Comparison of ENCODE assay signal across 3 fruit fly cellular contexts in genomic region chrX:5995951-5996350, dm6.
TF ChIP-seq lines count a peak whose summit lies in the region.

No protein-coding gene starts in this region.

- no peak for TF ChIP-seq CTCF in whole organism, embryonic (GFP tag; optimal IDR thresholded peaks at IDR 0.05; lab: Kevin White, UChicago)

TF ChIP-seq in whole organism, embryonic, 481 proteins besides CTCF, POLR2A, EP300 and RAD21 (continues in another document):
- TF ChIP-seq BtbVII (GFP tag; optimal IDR thresholded peaks at IDR 0.05; lab: Kevin White, UChicago) (no peak), trh (GFP tag; optimal IDR thresholded peaks at IDR 0.05; lab: Kevin White, UChicago) (no peak), Hmr (GFP tag; optimal IDR thresholded peaks at IDR 0.05; lab: Kevin White, UChicago) (no peak), grn (GFP tag; optimal IDR thresholded peaks at IDR 0.05; lab: Kevin White, UChicago) (no peak), chm (GFP tag; IDR thresholded peaks at IDR 0.05; lab: Robert Waterston, UW) (no peak), vfl (GFP tag; optimal IDR thresholded peaks at IDR 0.05; lab: Kevin White, UChicago) (no peak), YL-1 (GFP tag; optimal IDR thresholded peaks at IDR 0.05; lab: Kevin White, UChicago) (no peak), Bgb (GFP tag; IDR thresholded peaks at IDR 0.05; lab: Robert Waterston, UW; ENCODE audit: partially characterized antibody) (no peak), Atf6 (GFP tag; IDR thresholded peaks at IDR 0.05; lab: Robert Waterston, UW) (no peak), stc (GFP tag; IDR thresholded peaks at IDR 0.05; lab: Robert Waterston, UW) (no peak), CG34224 (GFP tag; IDR thresholded peaks at IDR 0.05; lab: Robert Waterston, UW; ENCODE audit: partially characterized antibody) (no peak), toy (GFP tag; IDR thresholded peaks at IDR 0.05; lab: Robert Waterston, UW) (no peak), tll (GFP tag; optimal IDR thresholded peaks at IDR 0.05; lab: Kevin White, UChicago) (no peak), gsb-n (tag; optimal IDR thresholded peaks at IDR 0.05; lab: Kevin White, UChicago) (no peak), chif (GFP tag; optimal IDR thresholded peaks at IDR 0.05; lab: Kevin White, UChicago) (peak in 1 of 2 experiments; percentile 40), PHDP (tag; optimal IDR thresholded peaks at IDR 0.05; lab: Kevin White, UChicago) (no peak), slbo (GFP tag; IDR thresholded peaks at IDR 0.05; lab: Robert Waterston, UW) (0 out of 2 replicates have a peak, but pooled peaks have one; percentile 29), Fer2 (tag; optimal IDR thresholded peaks at IDR 0.05; lab: Kevin White, UChicago) (no peak), Rx (GFP tag; IDR thresholded peaks at IDR 0.05; lab: Robert Waterston, UW) (no peak), yki (optimal IDR thresholded peaks at IDR 0.05; lab: Kevin White, UChicago) (no peak), schlank (tag; optimal IDR thresholded peaks at IDR 0.05; lab: Kevin White, UChicago) (no peak), CG1792 (GFP tag; optimal IDR thresholded peaks at IDR 0.05; lab: Kevin White, UChicago) (no peak), ab (GFP tag; optimal IDR thresholded peaks at IDR 0.05; lab: Kevin White, UChicago) (no peak), HLHmδ (GFP tag; optimal IDR thresholded peaks at IDR 0.05; lab: Kevin White, UChicago) (no peak), peb (GFP tag; IDR thresholded peaks at IDR 0.05; lab: Robert Waterston, UW) (0 out of 2 replicates have a peak, but pooled peaks have one; percentile 8), Hr78 (GFP tag; optimal IDR thresholded peaks at IDR 0.05; lab: Kevin White, UChicago) (no peak), CG10654 (GFP tag; optimal IDR thresholded peaks at IDR 0.05; lab: Kevin White, UChicago) (no peak), Kr (GFP tag; optimal IDR thresholded peaks at IDR 0.05; lab: Kevin White, UChicago) (no peak), ttk (GFP tag; IDR thresholded peaks at IDR 0.05; lab: Robert Waterston, UW) (no peak), CG17829 (tag; optimal IDR thresholded peaks at IDR 0.05; lab: Kevin White, UChicago) (peak; percentile 21), Antp (GFP tag; optimal IDR thresholded peaks at IDR 0.05; lab: Kevin White, UChicago) (no peak), Jarid2 (GFP tag; optimal IDR thresholded peaks at IDR 0.05; lab: Kevin White, UChicago) (no peak)

TF ChIP-seq in whole organism, prepupa, 60 proteins besides CTCF, POLR2A, EP300 and RAD21 (continues in another document):
- peak; percentile 11 for TF ChIP-seq Hr39 (GFP tag; optimal IDR thresholded peaks at IDR 0.05; lab: Kevin White, UChicago)
- TF ChIP-seq fd85E (GFP tag; optimal IDR thresholded peaks at IDR 0.05; lab: Kevin White, UChicago) = no peak
- TF ChIP-seq Eip93F (GFP tag; optimal IDR thresholded peaks at IDR 0.05; lab: Kevin White, UChicago) = no peak
- TF ChIP-seq CG9139 (GFP tag; optimal IDR thresholded peaks at IDR 0.05; lab: Kevin White, UChicago) = no peak
- no peak for TF ChIP-seq Ets21C (GFP tag; optimal IDR thresholded peaks at IDR 0.05; lab: Kevin White, UChicago)
- TF ChIP-seq CG31627 (GFP tag; optimal IDR thresholded peaks at IDR 0.05; lab: Kevin White, UChicago) = peak; percentile 19
- TF ChIP-seq esn (GFP tag; optimal IDR thresholded peaks at IDR 0.05; lab: Kevin White, UChicago) = peak; percentile 16
- no peak for TF ChIP-seq CG34406 (GFP tag; optimal IDR thresholded peaks at IDR 0.05; lab: Kevin White, UChicago)
- no peak for TF ChIP-seq Ets96B (tag; optimal IDR thresholded peaks at IDR 0.05; lab: Kevin White, UChicago)
- TF ChIP-seq Hr4 (GFP tag; optimal IDR thresholded peaks at IDR 0.05; lab: Kevin White, UChicago) = no peak
- TF ChIP-seq Eip78C (GFP tag; lab: Kevin White, UChicago) = peak; percentile 59
- peak; percentile 6 for TF ChIP-seq cyc (GFP tag; optimal IDR thresholded peaks at IDR 0.05; lab: Kevin White, UChicago)
- no peak for TF ChIP-seq fkh (GFP tag; optimal IDR thresholded peaks at IDR 0.05; lab: Kevin White, UChicago)
- TF ChIP-seq Smox (GFP tag; optimal IDR thresholded peaks at IDR 0.05; lab: Kevin White, UChicago) = peak; percentile 34
- TF ChIP-seq dsx (GFP tag; optimal IDR thresholded peaks at IDR 0.05; lab: Kevin White, UChicago; ENCODE audit: poor library complexity, severe bottlenecking) = no peak
- TF ChIP-seq net (GFP tag; optimal IDR thresholded peaks at IDR 0.05; lab: Kevin White, UChicago) = no peak
- 0 out of 2 replicates have a peak, but pooled peaks have one; percentile 14 for TF ChIP-seq CG15336 (GFP tag; IDR thresholded peaks at IDR 0.05; lab: Robert Waterston, UW)
- no peak for TF ChIP-seq Hr38 (GFP tag; optimal IDR thresholded peaks at IDR 0.05; lab: Kevin White, UChicago)
- no peak for TF ChIP-seq OdsH (GFP tag; optimal IDR thresholded peaks at IDR 0.05; lab: Kevin White, UChicago)
- no peak for TF ChIP-seq CG8632 (GFP tag; optimal IDR thresholded peaks at IDR 0.05; lab: Kevin White, UChicago)
- no peak for TF ChIP-seq Lpt (GFP tag; optimal IDR thresholded peaks at IDR 0.05; lab: Kevin White, UChicago)
- no peak for TF ChIP-seq Sox14 (GFP tag; optimal IDR thresholded peaks at IDR 0.05; lab: Kevin White, UChicago)
- peak; percentile 55 for TF ChIP-seq svp (GFP tag; lab: Kevin White, UChicago)
- no peak for TF ChIP-seq CG16779 (tag; optimal IDR thresholded peaks at IDR 0.05; lab: Kevin White, UChicago)
- TF ChIP-seq achi (GFP tag; optimal IDR thresholded peaks at IDR 0.05; lab: Kevin White, UChicago) = no peak
- 0 out of 3 replicates have a peak, but pooled peaks have one; percentile 19 for TF ChIP-seq CG6163 (GFP tag; IDR thresholded peaks at IDR 0.05; lab: Robert Waterston, UW)
- peak; percentile 10 for TF ChIP-seq topi (GFP tag; optimal IDR thresholded peaks at IDR 0.05; lab: Kevin White, UChicago)
- TF ChIP-seq lz (GFP tag; optimal IDR thresholded peaks at IDR 0.05; lab: Kevin White, UChicago) = peak; percentile 21
- no peak for TF ChIP-seq fd59A (GFP tag; optimal IDR thresholded peaks at IDR 0.05; lab: Kevin White, UChicago)
- TF ChIP-seq CG7368 (GFP tag; optimal IDR thresholded peaks at IDR 0.05; lab: Kevin White, UChicago) = no peak
- no peak for TF ChIP-seq salr (GFP tag; optimal IDR thresholded peaks at IDR 0.05; lab: Kevin White, UChicago)
- no peak for TF ChIP-seq CG3032 (tag; optimal IDR thresholded peaks at IDR 0.05; lab: Kevin White, UChicago)
- TF ChIP-seq CG4318 (GFP tag; optimal IDR thresholded peaks at IDR 0.05; lab: Kevin White, UChicago) = no peak

TF ChIP-seq in whole organism, wandering third instar larva, 38 proteins besides CTCF, POLR2A, EP300 and RAD21:
- no peak for TF ChIP-seq Hr78 (GFP tag; optimal IDR thresholded peaks at IDR 0.05; lab: Kevin White, UChicago)
- no peak for TF ChIP-seq dl (GFP tag; optimal IDR thresholded peaks at IDR 0.05; lab: Kevin White, UChicago; ENCODE audit: insufficient read depth in 1 of 2, partially characterized antibody in 2 of 2)
- no peak for TF ChIP-seq Sp1 (GFP tag; optimal IDR thresholded peaks at IDR 0.05; lab: Kevin White, UChicago)
- no peak for TF ChIP-seq CG32264 (GFP tag; optimal IDR thresholded peaks at IDR 0.05; lab: Kevin White, UChicago)
- no peak for TF ChIP-seq ey (GFP tag; optimal IDR thresholded peaks at IDR 0.05; lab: Kevin White, UChicago)
- TF ChIP-seq OdsH (GFP tag; optimal IDR thresholded peaks at IDR 0.05; lab: Kevin White, UChicago) = no peak
- peak; percentile 15 for TF ChIP-seq psq (GFP tag; optimal IDR thresholded peaks at IDR 0.05; lab: Kevin White, UChicago)
- no peak for TF ChIP-seq dsf (GFP tag; optimal IDR thresholded peaks at IDR 0.05; lab: Kevin White, UChicago; ENCODE audit: borderline replicate concordance)
- no peak for TF ChIP-seq Hr83 (GFP tag; optimal IDR thresholded peaks at IDR 0.05; lab: Kevin White, UChicago; ENCODE audit: poor library complexity, severe bottlenecking)
- peak; percentile 28 for TF ChIP-seq h (GFP tag; optimal IDR thresholded peaks at IDR 0.05; lab: Kevin White, UChicago)
- TF ChIP-seq brk (GFP tag; optimal IDR thresholded peaks at IDR 0.05; lab: Kevin White, UChicago) = no peak
- no peak for TF ChIP-seq tai (GFP tag; optimal IDR thresholded peaks at IDR 0.05; lab: Kevin White, UChicago)
- no peak for TF ChIP-seq fru (GFP tag; optimal IDR thresholded peaks at IDR 0.05; lab: Kevin White, UChicago)
- no peak for TF ChIP-seq rgr (GFP tag; optimal IDR thresholded peaks at IDR 0.05; lab: Kevin White, UChicago)
- TF ChIP-seq lola (GFP tag; optimal IDR thresholded peaks at IDR 0.05; lab: Kevin White, UChicago) = no peak
- TF ChIP-seq Dfd (GFP tag; optimal IDR thresholded peaks at IDR 0.05; lab: Kevin White, UChicago) = no peak
- TF ChIP-seq N (GFP tag; optimal IDR thresholded peaks at IDR 0.05; lab: Kevin White, UChicago) = no peak
- no peak for TF ChIP-seq HLH106 (tag; optimal IDR thresholded peaks at IDR 0.05; lab: Kevin White, UChicago)
- no peak for TF ChIP-seq Dif (GFP tag; optimal IDR thresholded peaks at IDR 0.05; lab: Kevin White, UChicago; ENCODE audit: partially characterized antibody)
- no peak for TF ChIP-seq Mio (GFP tag; optimal IDR thresholded peaks at IDR 0.05; lab: Kevin White, UChicago)
- TF ChIP-seq Abd-B (GFP tag; optimal IDR thresholded peaks at IDR 0.05; lab: Kevin White, UChicago) = no peak
- no peak for TF ChIP-seq Jra (GFP tag; optimal IDR thresholded peaks at IDR 0.05; lab: Kevin White, UChicago)
- TF ChIP-seq Hnf4 (GFP tag; optimal IDR thresholded peaks at IDR 0.05; lab: Kevin White, UChicago) = no peak
- TF ChIP-seq foxo (GFP tag; optimal IDR thresholded peaks at IDR 0.05; lab: Kevin White, UChicago) = peak in 1 of 2 experiments; percentile 20
- peak; percentile 3 for TF ChIP-seq woc (GFP tag; optimal IDR thresholded peaks at IDR 0.05; lab: Kevin White, UChicago)
- TF ChIP-seq pan (optimal IDR thresholded peaks at IDR 0.05; lab: Kevin White, UChicago) = no peak

Comparison
In these comparisons a context has a peak if more than half of its experiments do, and no peak if none do; other contexts are left out.
1. Of the 7 proteins assayed by ChIP-seq in both whole organism, embryonic and whole organism, prepupa: peak only in whole organism, embryonic: Blimp-1 and Sox102F; only in whole organism, prepupa: Hr39; in both: none; in neither: 4.